Fruit fly (Drosophila melanogaster) whole organism, pupa: ENCODE measurements around the gene CG17375.

Experiments
- CG10348 ChIP-seq: fragments of 200-800 bp; sonication (Bioruptor generic); IDR thresholded peaks from 2 replicates; pipeline ENCODE4 v1.3.6; 2022; ENCODE audit warnings: missing biosample characterization, missing genetic modification characterization
- CG12605 ChIP-seq: fragments of 200-800 bp; sonication (Bioruptor generic); IDR thresholded peaks from 2 replicates; pipeline ENCODE4 v1.3.6; 2022; ENCODE audit warnings: missing biosample characterization, missing genetic modification characterization
- CG15710 ChIP-seq: fragments of 200-800 bp; sonication (Bioruptor generic); optimal IDR thresholded peaks from 2 replicates; lab custom pipeline; 2018; ENCODE audit warnings: missing biosample characterization, mild to moderate bottlenecking, missing genetic modification characterization, moderate library complexity
- CG17806 ChIP-seq: fragments of 200-800 bp; sonication (Bioruptor generic); optimal IDR thresholded peaks from 2 replicates; lab custom pipeline; 2018; ENCODE audit warnings: missing biosample characterization, mild to moderate bottlenecking, missing genetic modification characterization, moderate library complexity
- CG32121 ChIP-seq: fragments of 200-800 bp; sonication (Bioruptor generic); IDR thresholded peaks from 2 replicates; pipeline ENCODE4 v1.3.6; 2022; ENCODE audit warnings: missing biosample characterization, missing genetic modification characterization
- CG4496 ChIP-seq: fragments of 200-800 bp; sonication (Bioruptor generic); IDR thresholded peaks from 3 replicates; pipeline ENCODE4 v1.3.6; 2022; ENCODE audit warnings: missing biosample characterization, missing genetic modification characterization
- CG8301 ChIP-seq: fragments of 200-800 bp; sonication (Bioruptor generic); optimal IDR thresholded peaks from 2 replicates; lab custom pipeline; 2018; ENCODE audit warnings: missing biosample characterization, mild to moderate bottlenecking, missing genetic modification characterization
- CG9948 ChIP-seq: fragments of 200-800 bp; sonication (Bioruptor generic); optimal IDR thresholded peaks from 2 replicates; lab custom pipeline; 2018; ENCODE audit warnings: missing biosample characterization, mild to moderate bottlenecking, missing genetic modification characterization, moderate library complexity
- Snoo ChIP-seq: fragments of 200-800 bp; sonication (Bioruptor generic); optimal IDR thresholded peaks from 3 replicates; lab custom pipeline; 2017; ENCODE audit warnings: missing biosample characterization, mild to moderate bottlenecking, missing genetic modification characterization, inconsistent platforms
- gl ChIP-seq: fragments of 200-800 bp; sonication (Bioruptor generic); optimal IDR thresholded peaks from 2 replicates; lab custom pipeline; 2018; ENCODE audit warnings: missing biosample characterization, mild to moderate bottlenecking, missing genetic modification characterization
- rn ChIP-seq: fragments of 200-800 bp; sonication (Bioruptor generic); IDR thresholded peaks from 2 replicates; pipeline ENCODE4 v1.3.6; 2022; ENCODE audit warnings: missing biosample characterization, missing genetic modification characterization

DNA sequence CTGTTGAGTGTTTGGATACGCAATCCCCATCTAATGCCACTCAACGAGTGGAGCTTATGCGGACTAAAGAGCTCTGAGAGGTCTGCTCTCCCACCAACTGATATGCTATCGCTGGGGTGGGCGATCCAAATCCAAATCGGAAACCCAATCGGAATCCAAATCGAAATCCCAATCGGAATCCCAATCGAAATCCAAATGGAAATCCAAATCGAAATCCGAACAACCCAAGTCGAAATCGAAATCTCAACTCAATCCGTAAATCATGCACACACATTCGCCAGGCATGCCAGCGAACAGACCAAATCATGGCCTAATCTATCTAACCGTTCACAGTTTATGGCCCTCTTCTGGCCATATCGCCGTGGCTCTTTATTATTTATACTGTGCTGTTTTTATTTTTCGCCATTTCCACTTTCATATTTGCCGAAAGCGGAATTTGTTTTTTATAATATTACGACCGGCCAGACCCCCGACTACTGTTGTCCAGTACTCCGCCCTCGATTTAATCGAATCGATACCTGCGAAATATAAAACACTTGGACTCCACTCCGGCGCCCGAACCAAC lies 22.0 kb upstream of the CG17375 start:
- no peak for TF ChIP-seq CG12605 (GFP tag; lab: Robert Waterston, UW)
- no peak for TF ChIP-seq rn (GFP tag; lab: Robert Waterston, UW)
- TF ChIP-seq CG4496 (GFP tag; lab: Robert Waterston, UW) = no peak
- no peak for TF ChIP-seq CG9948
- no peak for TF ChIP-seq CG15710 (tag; lab: Kevin White, UChicago)
- TF ChIP-seq CG8301 = no peak
- no peak for TF ChIP-seq Snoo (tag; lab: Kevin White, UChicago)
- TF ChIP-seq CG17806 (tag; lab: Kevin White, UChicago) = no peak
- no peak for TF ChIP-seq gl (tag; lab: Kevin White, UChicago)
- no peak for TF ChIP-seq CG10348 (GFP tag; lab: Robert Waterston, UW)
- TF ChIP-seq CG32121 (GFP tag; lab: Robert Waterston, UW) = no peak
